Worm (Caenorhabditis elegans): ENCODE results near the gene srd-44.

The srd-44 gene

DNA sequence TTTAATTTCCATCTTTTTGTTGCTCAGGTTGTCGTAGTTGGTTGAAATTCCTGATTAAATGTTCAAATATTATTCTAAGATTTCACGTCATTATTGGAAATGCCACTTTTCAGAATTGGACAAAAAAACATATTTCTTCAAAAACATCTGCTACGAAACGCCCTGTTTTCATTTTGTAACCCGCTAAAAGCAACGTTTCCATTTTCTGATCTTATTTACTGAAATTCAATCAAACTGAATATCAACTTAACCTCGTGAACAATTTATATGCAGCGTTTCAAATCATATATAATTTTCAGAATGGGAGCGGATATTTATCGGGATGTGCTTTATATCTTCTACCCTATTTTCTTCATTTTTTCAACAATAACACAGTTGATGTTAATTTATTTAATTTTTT, 14.8 kb upstream of the srd-44 start, which contains the start of gene srd-40:
Gene srd-40 (plus strand): TSS at position 301 of the 400 bp plus-strand sequence.
- TF ChIP-seq F13C5.2 (tag; optimal IDR thresholded peaks at IDR 0.05) (no peak), aly-1 (tag; optimal IDR thresholded peaks at IDR 0.05) (no peak), scrt-1 (GFP tag; IDR thresholded peaks at IDR 0.05) (no peak), hmg-4 (GFP tag; optimal IDR thresholded peaks at IDR 0.05) (no peak), ceh-36 (tag; optimal IDR thresholded peaks at IDR 0.05) (no peak), tbx-37 (GFP tag; conservative IDR thresholded peaks at IDR 0.05) (no peak), ceh-13 (GFP tag; optimal IDR thresholded peaks at IDR 0.05) (no peak)

DNA sequence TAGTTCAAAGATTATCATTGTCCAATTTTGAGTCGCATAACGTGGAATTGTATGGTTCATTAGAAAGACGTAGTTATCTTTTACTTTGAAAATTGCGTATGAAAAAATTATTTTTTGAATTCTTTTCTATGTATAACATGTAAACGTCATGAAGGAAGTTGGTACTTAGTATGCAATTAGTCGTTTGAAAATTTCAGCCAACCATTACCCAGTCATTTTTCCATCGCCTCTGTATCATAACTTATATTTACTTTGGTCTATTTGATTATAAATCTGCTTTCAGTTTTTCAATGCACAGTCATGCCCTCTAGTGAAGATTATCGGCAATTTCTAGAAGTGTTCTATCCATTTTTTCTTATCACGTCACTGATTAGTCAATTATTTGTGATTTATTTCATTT, 11.8 kb upstream of the srd-44 start, which contains the start of gene srd-41:
Gene srd-41 (plus strand): TSS at position 301 of the 400 bp plus-strand sequence.
- no peak for TF ChIP-seq scrt-1 (GFP tag; IDR thresholded peaks at IDR 0.05)
- no peak for TF ChIP-seq ceh-13 (GFP tag; optimal IDR thresholded peaks at IDR 0.05)
- TF ChIP-seq hmg-4 (GFP tag; optimal IDR thresholded peaks at IDR 0.05), result no peak
- no peak for TF ChIP-seq hnd-1 (tag; optimal IDR thresholded peaks at IDR 0.05)
- TF ChIP-seq aly-1 (tag; optimal IDR thresholded peaks at IDR 0.05), result no peak
- TF ChIP-seq flt-1 (GFP tag; IDR thresholded peaks at IDR 0.05), result no peak
- TF ChIP-seq tra-4 (tag; optimal IDR thresholded peaks at IDR 0.05), result no peak
- TF ChIP-seq ets-7 (tag; optimal IDR thresholded peaks at IDR 0.05), result no peak
- TF ChIP-seq ceh-36 (tag; optimal IDR thresholded peaks at IDR 0.05), result no peak
- no peak for TF ChIP-seq tbx-11 (GFP tag; IDR thresholded peaks at IDR 0.05)
- no peak for TF ChIP-seq F13C5.2 (tag; optimal IDR thresholded peaks at IDR 0.05)
- no peak for TF ChIP-seq pes-1 (GFP tag; IDR thresholded peaks at IDR 0.05)
- no peak for TF ChIP-seq ama-1 (optimal IDR thresholded peaks at IDR 0.05)
- TF ChIP-seq tbx-37 (GFP tag; conservative IDR thresholded peaks at IDR 0.05), result no peak

DNA sequence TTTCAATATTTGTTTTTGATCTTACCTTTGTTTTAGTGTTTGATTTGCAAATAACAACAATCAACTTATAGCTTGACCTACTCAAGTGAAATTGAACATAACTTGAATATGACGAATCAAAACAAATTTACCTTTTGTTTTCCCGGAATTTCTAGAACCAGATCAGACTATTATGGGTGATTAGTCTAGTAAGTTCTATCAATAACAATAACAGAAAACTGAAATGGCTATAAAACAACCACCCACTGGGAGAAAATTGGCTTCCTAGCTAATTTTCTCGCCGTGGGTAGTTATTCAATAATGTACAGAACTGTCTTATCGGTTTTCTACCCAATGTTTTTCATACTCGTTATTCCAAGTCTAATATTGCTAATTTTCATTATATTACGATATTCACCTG, 9.6 kb upstream of the srd-44 start, which contains the start of gene srd-45:
Gene srd-45 (plus strand): TSS at position 301 of the 400 bp plus-strand sequence.
- TF ChIP-seq F13C5.2 (tag; optimal IDR thresholded peaks at IDR 0.05) (no peak), scrt-1 (GFP tag; IDR thresholded peaks at IDR 0.05) (no peak), tbx-11 (GFP tag; IDR thresholded peaks at IDR 0.05) (no peak), pes-1 (GFP tag; IDR thresholded peaks at IDR 0.05) (no peak), sea-1 (GFP tag; conservative IDR thresholded peaks at IDR 0.05) (no peak), hmbx-1 (tag; optimal IDR thresholded peaks at IDR 0.05) (no peak), B0310.2 (tag; optimal IDR thresholded peaks at IDR 0.05) (no peak), ets-7 (tag; optimal IDR thresholded peaks at IDR 0.05) (no peak), ama-1 (optimal IDR thresholded peaks at IDR 0.05) (no peak), hnd-1 (tag; optimal IDR thresholded peaks at IDR 0.05) (no peak), tbx-37 (GFP tag; conservative IDR thresholded peaks at IDR 0.05) (no peak), flt-1 (GFP tag; IDR thresholded peaks at IDR 0.05) (no peak), ceh-36 (tag; optimal IDR thresholded peaks at IDR 0.05) (no peak), hmg-4 (GFP tag; optimal IDR thresholded peaks at IDR 0.05) (no peak)

DNA sequence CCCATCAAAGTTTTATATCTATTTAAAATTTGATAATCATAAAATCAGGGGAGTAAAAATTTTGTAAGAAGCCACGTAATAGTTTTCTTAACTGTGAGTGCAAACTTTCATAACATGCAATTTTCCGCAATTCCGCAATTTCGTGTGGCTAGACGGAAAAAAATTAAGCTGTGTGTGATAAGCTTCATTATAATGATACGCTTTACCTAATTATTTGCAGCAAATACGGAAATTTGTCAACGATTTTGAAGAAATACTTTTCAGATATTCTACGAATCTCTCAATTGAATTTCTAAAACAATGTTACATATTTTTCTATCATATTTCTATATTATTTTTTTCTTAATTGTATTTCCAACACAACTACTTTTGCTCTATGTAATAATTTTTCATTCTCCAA, 6.4 kb upstream of the srd-44 start, which contains the start of gene srd-46:
Gene srd-46 (plus strand): TSS at position 301 of the 400 bp plus-strand sequence.
- TF ChIP-seq tbx-11 (GFP tag; IDR thresholded peaks at IDR 0.05), result no peak
- no peak for TF ChIP-seq F13C5.2 (tag; optimal IDR thresholded peaks at IDR 0.05)
- TF ChIP-seq hmg-4 (GFP tag; optimal IDR thresholded peaks at IDR 0.05), result no peak
- no peak for TF ChIP-seq scrt-1 (GFP tag; IDR thresholded peaks at IDR 0.05)
- TF ChIP-seq tbx-37 (GFP tag; conservative IDR thresholded peaks at IDR 0.05), result no peak
- no peak for TF ChIP-seq pes-1 (GFP tag; IDR thresholded peaks at IDR 0.05)
- no peak for TF ChIP-seq ceh-36 (tag; optimal IDR thresholded peaks at IDR 0.05)
- TF ChIP-seq aly-1 (tag; optimal IDR thresholded peaks at IDR 0.05), result no peak
- no peak for TF ChIP-seq tra-4 (tag; optimal IDR thresholded peaks at IDR 0.05)
- no peak for TF ChIP-seq sea-1 (GFP tag; conservative IDR thresholded peaks at IDR 0.05)
- no peak for TF ChIP-seq ceh-13 (GFP tag; optimal IDR thresholded peaks at IDR 0.05)
- no peak for TF ChIP-seq ets-7 (tag; optimal IDR thresholded peaks at IDR 0.05)
- no peak for TF ChIP-seq B0310.2 (tag; optimal IDR thresholded peaks at IDR 0.05)
- no peak for TF ChIP-seq hmbx-1 (tag; optimal IDR thresholded peaks at IDR 0.05)

DNA sequence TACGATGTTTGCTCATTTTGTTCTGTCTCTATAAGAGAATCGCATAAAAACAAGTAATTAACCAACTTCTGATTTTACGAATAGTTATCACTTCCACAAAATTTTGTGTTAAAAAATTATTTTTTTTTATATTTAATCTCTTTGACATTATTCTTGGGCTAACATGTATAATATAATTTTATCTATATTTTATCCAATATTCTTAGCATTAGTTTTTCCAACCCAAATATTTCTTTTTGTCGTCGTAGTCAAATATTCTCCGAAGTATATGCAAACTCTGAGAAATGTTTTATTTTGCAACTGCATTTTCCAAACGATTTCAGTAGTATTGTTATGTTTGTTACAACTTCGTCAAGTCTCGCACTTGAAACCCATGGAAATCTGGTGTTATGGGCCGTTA, 4.8 kb upstream of the srd-44 start, which contains the start of gene srd-47:
Gene srd-47 (plus strand): TSS at position 164 of the 400 bp plus-strand sequence.
- TF ChIP-seq tbx-37 (GFP tag; conservative IDR thresholded peaks at IDR 0.05) (no peak), tbx-11 (GFP tag; IDR thresholded peaks at IDR 0.05) (no peak), ceh-13 (GFP tag; optimal IDR thresholded peaks at IDR 0.05) (no peak), scrt-1 (GFP tag; IDR thresholded peaks at IDR 0.05) (no peak), hnd-1 (tag; optimal IDR thresholded peaks at IDR 0.05) (no peak), ama-1 (optimal IDR thresholded peaks at IDR 0.05) (no peak), B0310.2 (tag; optimal IDR thresholded peaks at IDR 0.05) (no peak), sea-1 (GFP tag; conservative IDR thresholded peaks at IDR 0.05) (no peak)

DNA sequence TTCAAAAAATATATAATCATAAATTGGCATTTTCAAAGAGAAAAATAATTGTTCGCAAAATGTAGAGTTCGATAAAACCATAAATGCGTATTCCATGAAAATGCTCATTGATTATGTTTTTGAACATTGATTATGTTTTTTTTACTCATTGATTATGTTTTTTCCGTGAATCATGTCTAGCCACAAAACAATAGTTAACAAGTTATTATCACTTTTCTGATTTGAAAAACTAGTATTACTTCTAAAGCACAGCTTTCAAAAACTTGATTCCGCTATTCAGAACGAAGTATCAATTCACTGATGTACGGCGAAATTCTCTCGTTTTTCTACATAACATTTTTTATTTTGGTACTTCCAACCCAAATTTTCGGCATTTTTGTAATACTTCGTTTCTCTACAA, 2.4 kb upstream of the srd-44 start, which contains the start of gene srd-48:
Gene srd-48 (plus strand): TSS at position 301 of the 400 bp plus-strand sequence.
- TF ChIP-seq hmg-4 (GFP tag; optimal IDR thresholded peaks at IDR 0.05), result no peak
- TF ChIP-seq hmbx-1 (tag; optimal IDR thresholded peaks at IDR 0.05), result no peak
- TF ChIP-seq F13C5.2 (tag; optimal IDR thresholded peaks at IDR 0.05), result no peak
- TF ChIP-seq scrt-1 (GFP tag; IDR thresholded peaks at IDR 0.05), result no peak
- no peak for TF ChIP-seq ceh-36 (tag; optimal IDR thresholded peaks at IDR 0.05)
- no peak for TF ChIP-seq ama-1 (optimal IDR thresholded peaks at IDR 0.05)
- TF ChIP-seq tra-4 (tag; optimal IDR thresholded peaks at IDR 0.05), result no peak
- no peak for TF ChIP-seq hnd-1 (tag; optimal IDR thresholded peaks at IDR 0.05)
- TF ChIP-seq ceh-13 (GFP tag; optimal IDR thresholded peaks at IDR 0.05), result no peak
- no peak for TF ChIP-seq flt-1 (GFP tag; IDR thresholded peaks at IDR 0.05)
- no peak for TF ChIP-seq tbx-11 (GFP tag; IDR thresholded peaks at IDR 0.05)
- TF ChIP-seq pes-1 (GFP tag; IDR thresholded peaks at IDR 0.05), result no peak

DNA sequence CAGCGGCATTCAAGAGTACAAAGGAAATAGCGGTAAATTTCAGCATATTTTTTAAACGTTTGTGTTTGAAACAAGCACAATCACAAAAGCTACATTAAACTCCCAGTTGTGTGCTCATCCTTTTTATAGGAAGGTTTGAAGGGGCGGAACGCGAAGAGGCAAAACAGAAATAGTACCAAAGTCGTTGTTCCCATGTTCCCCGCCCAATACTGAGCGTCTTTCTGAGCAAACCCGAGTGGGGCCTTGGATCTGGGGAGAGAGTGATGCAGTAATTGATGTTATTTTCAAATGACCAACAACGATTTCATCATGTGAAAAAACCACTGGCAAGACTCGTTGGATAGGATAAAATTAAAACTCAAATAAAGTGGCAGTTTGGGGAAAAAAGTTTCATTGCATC, 3.1 kb downstream of the srd-44 start, which contains the start of gene zig-2:
Gene zig-2 (minus strand): TSS at position 101 of the 400 bp plus-strand sequence.
- no peak for TF ChIP-seq tra-4 (tag; optimal IDR thresholded peaks at IDR 0.05)
- no peak for TF ChIP-seq B0310.2 (tag; optimal IDR thresholded peaks at IDR 0.05)
- no peak for TF ChIP-seq ceh-13 (GFP tag; optimal IDR thresholded peaks at IDR 0.05)
- TF ChIP-seq hmbx-1 (tag; optimal IDR thresholded peaks at IDR 0.05), result no peak
- no peak for TF ChIP-seq sea-1 (GFP tag; conservative IDR thresholded peaks at IDR 0.05)
- TF ChIP-seq ets-7 (tag; optimal IDR thresholded peaks at IDR 0.05), result no peak
- TF ChIP-seq aly-1 (tag; optimal IDR thresholded peaks at IDR 0.05), result no peak
- no peak for TF ChIP-seq pes-1 (GFP tag; IDR thresholded peaks at IDR 0.05)
- no peak for TF ChIP-seq hmg-4 (GFP tag; optimal IDR thresholded peaks at IDR 0.05)
- no peak for TF ChIP-seq hnd-1 (tag; optimal IDR thresholded peaks at IDR 0.05)
- TF ChIP-seq ceh-36 (tag; optimal IDR thresholded peaks at IDR 0.05), result no peak
- no peak for TF ChIP-seq flt-1 (GFP tag; IDR thresholded peaks at IDR 0.05)
- TF ChIP-seq tbx-37 (GFP tag; conservative IDR thresholded peaks at IDR 0.05), result no peak
- TF ChIP-seq scrt-1 (GFP tag; IDR thresholded peaks at IDR 0.05), result no peak
- TF ChIP-seq ama-1 (optimal IDR thresholded peaks at IDR 0.05), result no peak
- TF ChIP-seq tbx-11 (GFP tag; IDR thresholded peaks at IDR 0.05), result no peak
- no peak for TF ChIP-seq F13C5.2 (tag; optimal IDR thresholded peaks at IDR 0.05)
